Fruit fly (Drosophila melanogaster) whole organism, embryonic: Measurements from ENCODE around the gene Acat1.

Experiments used
- Awh ChIP-seq: fragments of 200-800 bp; sonication (Bioruptor generic); IDR thresholded peaks from 2 replicates; pipeline ENCODE4, ENCODE4 v1.3.6; 2022; ENCODE audit warnings: missing biosample characterization, missing genetic modification characterization
- Bteb2 ChIP-seq: fragments of 200-800 bp; sonication (Bioruptor generic); optimal IDR thresholded peaks from 2 replicates; lab custom pipeline; 2016; ENCODE audit warnings: missing biosample characterization, missing genetic modification characterization
- CG10565 ChIP-seq: fragments of 200-800 bp; sonication (Bioruptor generic); optimal IDR thresholded peaks from 3 replicates; lab custom pipeline; 2016; ENCODE audit warnings: missing biosample characterization, mild to moderate bottlenecking, missing genetic modification characterization
- CG11560 ChIP-seq: fragments of 200-800 bp; sonication (Bioruptor generic); IDR thresholded peaks from 3 replicates; pipeline ENCODE4 v1.3.6; 2022; ENCODE audit warnings: missing biosample characterization, missing genetic modification characterization
- CG11723 ChIP-seq: fragments of 200-800 bp; sonication (Bioruptor generic); optimal IDR thresholded peaks from 2 replicates; lab custom pipeline; 2017; ENCODE audit warnings: missing biosample characterization, mild to moderate bottlenecking, missing genetic modification characterization
- CG13287 ChIP-seq: fragments of 200-800 bp; sonication (Bioruptor generic); IDR thresholded peaks from 2 replicates; pipeline ENCODE4 v1.3.6; 2022; ENCODE audit warnings: missing biosample characterization, missing genetic modification characterization; ENCODE audit not compliant: partially characterized antibody
- CG14014 ChIP-seq: fragments of 200-800 bp; sonication (Bioruptor generic); IDR thresholded peaks from 2 replicates; pipeline ENCODE4 v1.3.6; 2022; ENCODE audit warnings: missing biosample characterization, missing genetic modification characterization
- CG15073 ChIP-seq: fragments of 200-800 bp; sonication (Bioruptor generic); optimal IDR thresholded peaks from 2 replicates; lab custom pipeline; 2016; ENCODE audit warnings: missing biosample characterization, missing genetic modification characterization
- CG18476 ChIP-seq: fragments of 200-800 bp; sonication (Bioruptor generic); optimal IDR thresholded peaks from 2 replicates; lab custom pipeline; 2016; ENCODE audit warnings: missing biosample characterization, mild to moderate bottlenecking, missing genetic modification characterization
- CG2202 ChIP-seq: fragments of 200-800 bp; sonication (Bioruptor generic); optimal IDR thresholded peaks from 2 replicates; lab custom pipeline; 2018; ENCODE audit warnings: missing biosample characterization, mild to moderate bottlenecking, missing genetic modification characterization
- CG31224 ChIP-seq: fragments of 200-800 bp; sonication (Bioruptor generic); IDR thresholded peaks from 2 replicates; pipeline ENCODE4 v1.3.6; 2022; ENCODE audit warnings: missing biosample characterization, missing genetic modification characterization
- CG8281 ChIP-seq: fragments of 200-800 bp; sonication (Bioruptor generic); optimal IDR thresholded peaks from 2 replicates; lab custom pipeline; 2018; ENCODE audit warnings: missing biosample characterization, mild to moderate bottlenecking, missing genetic modification characterization, moderate library complexity
- CG8290 ChIP-seq, 3 experiments: fragments of 200-800 bp; sonication (Bioruptor generic); optimal IDR thresholded peaks; 2 replicates each; lab custom pipeline; 2016 to 2019; ENCODE audit warnings: missing biosample characterization in 3 of 3, missing genetic modification characterization in 3 of 3, mild to moderate bottlenecking in 2 of 3, moderate library complexity in 1 of 3
- CG8359 ChIP-seq: fragments of 200-800 bp; sonication (Bioruptor generic); optimal IDR thresholded peaks from 2 replicates; lab custom pipeline; 2017; ENCODE audit warnings: missing biosample characterization, mild to moderate bottlenecking, missing genetic modification characterization, borderline replicate concordance
- CG8388 ChIP-seq: fragments of 200-800 bp; sonication (Bioruptor generic); optimal IDR thresholded peaks from 2 replicates; lab custom pipeline; 2019; ENCODE audit warnings: missing biosample characterization, mild to moderate bottlenecking, missing genetic modification characterization, moderate library complexity
- D19A ChIP-seq: fragments of 200-800 bp; optimal IDR thresholded peaks from 3 replicates; lab custom pipeline; 2019; ENCODE audit warnings: missing biosample characterization, mild to moderate bottlenecking, missing genetic modification characterization, moderate library complexity
- Dek ChIP-seq: fragments of 200-800 bp; sonication (Bioruptor generic); optimal IDR thresholded peaks from 3 replicates; lab custom pipeline; 2019; ENCODE audit warnings: missing biosample characterization, mild to moderate bottlenecking, missing genetic modification characterization, moderate library complexity
- H2.0 ChIP-seq: fragments of 200-800 bp; sonication (Bioruptor generic); IDR thresholded peaks from 2 replicates; pipeline ENCODE4 v1.3.6; 2022; ENCODE audit warnings: missing biosample characterization, missing genetic modification characterization
- HHEX ChIP-seq: fragments of 200-800 bp; sonication (Bioruptor generic); optimal IDR thresholded peaks from 3 replicates; lab custom pipeline; 2017; ENCODE audit warnings: missing biosample characterization, mild to moderate bottlenecking, missing genetic modification characterization, missing genetic modification reagents
- Hand ChIP-seq: fragments of 200-800 bp; sonication (Bioruptor generic); optimal IDR thresholded peaks from 2 replicates; lab custom pipeline; 2017; ENCODE audit warnings: mild to moderate bottlenecking, missing biosample characterization, missing genetic modification reagents, missing genetic modification characterization
- MTF-1 ChIP-seq: fragments of 200-800 bp; sonication (Bioruptor generic); optimal IDR thresholded peaks from 2 replicates; lab custom pipeline; 2018; ENCODE audit warnings: missing biosample characterization, mild to moderate bottlenecking, missing genetic modification characterization, borderline replicate concordance
- Max ChIP-seq: fragments of 200-800 bp; sonication (Bioruptor generic); optimal IDR thresholded peaks from 2 replicates; lab custom pipeline; 2016; ENCODE audit warnings: missing biosample characterization, mild to moderate bottlenecking, missing genetic modification characterization
- PHDP ChIP-seq: fragments of 200-800 bp; sonication (Bioruptor generic); optimal IDR thresholded peaks from 3 replicates; lab custom pipeline; 2018; ENCODE audit warnings: missing biosample characterization, mild to moderate bottlenecking, missing genetic modification characterization, moderate library complexity
- Ravus ChIP-seq: fragments of 200-800 bp; sonication (Bioruptor generic); IDR thresholded peaks from 2 replicates; pipeline ENCODE4 v1.3.6; 2022; ENCODE audit warnings: missing biosample characterization, missing genetic modification characterization
- Spps ChIP-seq: fragments of 200-800 bp; sonication (Bioruptor generic); optimal IDR thresholded peaks from 2 replicates; lab custom pipeline; 2018; ENCODE audit warnings: missing biosample characterization, mild to moderate bottlenecking, missing genetic modification characterization
- ab ChIP-seq: fragments of 200-800 bp; sonication (Bioruptor generic); optimal IDR thresholded peaks from 2 replicates; lab custom pipeline; 2016; ENCODE audit warnings: missing biosample characterization, missing genetic modification characterization
- ase ChIP-seq: fragments of 200-800 bp; sonication (Bioruptor generic); IDR thresholded peaks from 3 replicates; pipeline ENCODE4 v1.3.6; 2022; ENCODE audit warnings: missing biosample characterization, missing genetic modification characterization
- chn ChIP-seq: fragments of 200-800 bp; sonication (Bioruptor generic); optimal IDR thresholded peaks from 2 replicates; lab custom pipeline; 2016; ENCODE audit warnings: missing biosample characterization, missing genetic modification characterization
- crc ChIP-seq: fragments of 200-800 bp; sonication (Bioruptor generic); optimal IDR thresholded peaks from 2 replicates; lab custom pipeline; 2016; ENCODE audit warnings: missing biosample characterization, missing genetic modification characterization
- cwo ChIP-seq: fragments of 200-800 bp; sonication (Bioruptor generic); optimal IDR thresholded peaks from 3 replicates; lab custom pipeline; 2017; ENCODE audit warnings: missing biosample characterization, missing genetic modification characterization, mild to moderate bottlenecking, moderate library complexity, missing genetic modification reagents
- dimm ChIP-seq: fragments of 200-800 bp; sonication (Bioruptor generic); IDR thresholded peaks from 2 replicates; pipeline ENCODE4 v1.3.6; 2022; ENCODE audit warnings: missing biosample characterization, missing genetic modification characterization
- fru ChIP-seq: fragments of >200 bp; optimal IDR thresholded peaks from 2 replicates; lab custom pipeline; 2017
- fu2 ChIP-seq: fragments of 200-800 bp; sonication (Bioruptor generic); optimal IDR thresholded peaks from 2 replicates; lab custom pipeline; 2016; ENCODE audit warnings: missing biosample characterization, missing genetic modification characterization
- grn ChIP-seq: fragments of 200-800 bp; sonication (Bioruptor generic); optimal IDR thresholded peaks from 3 replicates; lab custom pipeline; 2017; ENCODE audit warnings: missing biosample characterization, missing genetic modification characterization
- lbe ChIP-seq: fragments of 200-800 bp; sonication (Bioruptor generic); optimal IDR thresholded peaks from 2 replicates; lab custom pipeline; 2016; ENCODE audit warnings: missing biosample characterization, mild to moderate bottlenecking, missing genetic modification characterization
- lmd ChIP-seq: fragments of 200-800 bp; sonication (Bioruptor generic); IDR thresholded peaks from 2 replicates; pipeline ENCODE4 v1.3.6; 2022; ENCODE audit warnings: missing biosample characterization, missing genetic modification characterization
- mam ChIP-seq: fragments of 200-800 bp; sonication (Bioruptor generic); optimal IDR thresholded peaks from 3 replicates; lab custom pipeline; 2016; ENCODE audit warnings: missing biosample characterization, missing genetic modification characterization
- org-1 ChIP-seq: fragments of 200-800 bp; sonication (Bioruptor generic); optimal IDR thresholded peaks from 2 replicates; lab custom pipeline; 2017; ENCODE audit warnings: missing biosample characterization, missing genetic modification characterization
- pb ChIP-seq: fragments of 200-800 bp; sonication (Bioruptor generic); optimal IDR thresholded peaks from 3 replicates; lab custom pipeline; 2016; ENCODE audit warnings: missing biosample characterization, missing genetic modification characterization
- sna ChIP-seq: fragments of 200-800 bp; sonication (Bioruptor generic); IDR thresholded peaks from 2 replicates; pipeline ENCODE4 v1.3.6; 2022; ENCODE audit warnings: missing biosample characterization, missing genetic modification characterization; ENCODE audit not compliant: partially characterized antibody
- tna ChIP-seq: fragments of 200-800 bp; sonication (Bioruptor generic); IDR thresholded peaks from 2 replicates; pipeline ENCODE4 v1.3.6; 2022; ENCODE audit warnings: missing biosample characterization, missing genetic modification characterization; ENCODE audit not compliant: partially characterized antibody
- toy ChIP-seq: fragments of 200-800 bp; sonication (Bioruptor generic); IDR thresholded peaks from 2 replicates; pipeline ENCODE4 v1.3.6; 2022; ENCODE audit warnings: missing biosample characterization, missing genetic modification characterization
- trh ChIP-seq: fragments of 200-800 bp; sonication (Bioruptor generic); optimal IDR thresholded peaks from 2 replicates; lab custom pipeline; 2016; ENCODE audit warnings: missing biosample characterization, missing genetic modification characterization

Acat1 gene

dm6 chrX:7893411-7894122, 5.0 kb upstream of the Acat1 start, which contains the start of the genes CG45089, ND-MNLL and p115 (continued):
- peak; percentile 62 for TF ChIP-seq lmd (GFP tag; lab: Robert Waterston, UW)
- no peak for TF ChIP-seq ase (GFP tag; lab: Robert Waterston, UW)
- peak; percentile 33 for TF ChIP-seq CG18476 (GFP tag; lab: Kevin White, UChicago)
- no peak for TF ChIP-seq crc (GFP tag; lab: Kevin White, UChicago)
- no peak for TF ChIP-seq trh
- peak; percentile 56 for TF ChIP-seq mam (GFP tag; lab: Kevin White, UChicago)
- TF ChIP-seq D19A (tag; lab: Kevin White, UChicago), result peak; percentile 33
- TF ChIP-seq CG10565 (GFP tag; lab: Kevin White, UChicago), result no peak
- TF ChIP-seq Ravus, result no peak; the same call in 1 of the 2 replicates
- no peak for TF ChIP-seq fru (lab: Kevin White, UChicago)
- TF ChIP-seq Max (GFP tag; lab: Kevin White, UChicago), result peak; percentile 57
- peak; percentile 47; the same call in 1 of the 2 replicates for TF ChIP-seq CG14014 (GFP tag; lab: Robert Waterston, UW)
- no peak for TF ChIP-seq tna (GFP tag; lab: Robert Waterston, UW)
- TF ChIP-seq PHDP (tag; lab: Kevin White, UChicago), result peak; percentile 52
- TF ChIP-seq Spps (tag; lab: Kevin White, UChicago), result peak; percentile 9
- TF ChIP-seq CG8359, result no peak
- TF ChIP-seq MTF-1 (GFP tag; lab: Kevin White, UChicago), result no peak
- TF ChIP-seq grn (GFP tag; lab: Kevin White, UChicago), result no peak
- no peak for TF ChIP-seq ab (GFP tag; lab: Kevin White, UChicago)
- TF ChIP-seq CG8290 (GFP tag; optimal IDR thresholded peaks at IDR 0.05; lab: Kevin White, UChicago), result peak; percentile 70
- no peak for TF ChIP-seq CG8290 (tag; optimal IDR thresholded peaks at IDR 0.05; lab: Kevin White, UChicago)
- TF ChIP-seq H2.0 (GFP tag; lab: Robert Waterston, UW), result 0 out of 2 replicates have a peak, but pooled peaks have one; percentile 14
- peak; percentile 41; the same call in 1 of the 2 replicates for TF ChIP-seq sna (GFP tag; lab: Robert Waterston, UW)
- peak; percentile 37; the same call in 1 of the 2 replicates for TF ChIP-seq Awh (GFP tag; lab: Robert Waterston, UW)
- TF ChIP-seq CG15073 (GFP tag; lab: Kevin White, UChicago), result no peak
- peak; percentile 48 for TF ChIP-seq Dek (tag; lab: Kevin White, UChicago)
- peak; percentile 81 for TF ChIP-seq CG13287 (GFP tag; lab: Robert Waterston, UW)
- TF ChIP-seq CG2202 (tag; lab: Kevin White, UChicago), result no peak
- TF ChIP-seq CG11723, result no peak
- peak; percentile 18 for TF ChIP-seq HHEX (GFP tag; lab: Kevin White, UChicago)
- TF ChIP-seq lbe (GFP tag; lab: Kevin White, UChicago), result peak; percentile 54
- no peak for TF ChIP-seq pb (GFP tag; lab: Kevin White, UChicago)
- no peak for TF ChIP-seq cwo (GFP tag; lab: Kevin White, UChicago)
- peak; percentile 52 for TF ChIP-seq CG8388 (GFP tag; lab: Kevin White, UChicago)
- TF ChIP-seq CG8281 (tag; lab: Kevin White, UChicago), result peak; percentile 15
- no peak for TF ChIP-seq dimm (GFP tag; lab: Robert Waterston, UW)
- no peak for TF ChIP-seq Bteb2 (GFP tag; lab: Kevin White, UChicago)
- peak; percentile 20 for TF ChIP-seq fu2 (GFP tag; lab: Kevin White, UChicago)
- TF ChIP-seq toy (GFP tag; lab: Robert Waterston, UW), result no peak
- TF ChIP-seq CG11560 (tag; lab: Robert Waterston, UW), result no peak
- TF ChIP-seq CG31224 (GFP tag; lab: Robert Waterston, UW), result no peak
- TF ChIP-seq org-1 (GFP tag; lab: Kevin White, UChicago), result no peak
- TF ChIP-seq Hand (GFP tag; lab: Kevin White, UChicago), result no peak
- peak; percentile 28 for TF ChIP-seq chn (GFP tag; lab: Kevin White, UChicago)
